Worm (Caenorhabditis elegans) whole organism, mixed stage, embryonic: ENCODE measurements around the gene pacl-1.

Source experiments
- ceh-43 ChIP-seq: fragments of 200-800 bp; sonication (Bioruptor generic); optimal IDR thresholded peaks from 2 replicates; lab custom pipeline; 2018; ENCODE audit warnings: mild to moderate bottlenecking, missing genetic modification characterization, moderate library complexity, missing compliant biosample characterization
- ces-1 ChIP-seq: fragments of 150-350 bp; optimal IDR thresholded peaks from 2 replicates; lab custom pipeline; 2014; ENCODE audit warnings: missing biosample characterization, missing genetic modification reagents, missing genetic modification characterization
- elt-3 ChIP-seq: fragments of 150-350 bp; optimal IDR thresholded peaks from 2 replicates; lab custom pipeline; 2014; ENCODE audit warnings: missing biosample characterization, missing genetic modification characterization
- lin-13 ChIP-seq: fragments of 150-350 bp; optimal IDR thresholded peaks from 2 replicates; lab custom pipeline; 2014; ENCODE audit warnings: missing biosample characterization, missing genetic modification characterization
- lsy-2 ChIP-seq: fragments of 150-350 bp; optimal IDR thresholded peaks from 2 replicates; lab custom pipeline; 2014; ENCODE audit warnings: missing biosample characterization, missing genetic modification characterization
- snpc-4 ChIP-seq: fragments of 150-350 bp; optimal IDR thresholded peaks from 2 replicates; lab custom pipeline; 2014; ENCODE audit warnings: missing biosample characterization, missing genetic modification characterization
- sptf-1 ChIP-seq: sonication (generic microtip); optimal IDR thresholded peaks from 2 replicates; lab custom pipeline; 2017; ENCODE audit warnings: mild to moderate bottlenecking, missing genetic modification characterization, moderate library complexity, missing compliant biosample characterization
- unc-39 ChIP-seq: fragments of 150-350 bp; optimal IDR thresholded peaks from 2 replicates; lab custom pipeline; 2014; ENCODE audit warnings: missing biosample characterization, missing genetic modification characterization
- unc-62 ChIP-seq: fragments of 150-350 bp; optimal IDR thresholded peaks from 2 replicates; lab custom pipeline; 2014; ENCODE audit warnings: missing biosample characterization, missing genetic modification reagents, missing genetic modification characterization
- zip-8 ChIP-seq: fragments of 150-350 bp; optimal IDR thresholded peaks from 2 replicates; lab custom pipeline; 2014; ENCODE audit warnings: missing biosample characterization, missing genetic modification characterization
- ztf-11 ChIP-seq: fragments of 150-350 bp; optimal IDR thresholded peaks from 2 replicates; lab custom pipeline; 2014; ENCODE audit warnings: missing biosample characterization, missing genetic modification characterization

DNA sequence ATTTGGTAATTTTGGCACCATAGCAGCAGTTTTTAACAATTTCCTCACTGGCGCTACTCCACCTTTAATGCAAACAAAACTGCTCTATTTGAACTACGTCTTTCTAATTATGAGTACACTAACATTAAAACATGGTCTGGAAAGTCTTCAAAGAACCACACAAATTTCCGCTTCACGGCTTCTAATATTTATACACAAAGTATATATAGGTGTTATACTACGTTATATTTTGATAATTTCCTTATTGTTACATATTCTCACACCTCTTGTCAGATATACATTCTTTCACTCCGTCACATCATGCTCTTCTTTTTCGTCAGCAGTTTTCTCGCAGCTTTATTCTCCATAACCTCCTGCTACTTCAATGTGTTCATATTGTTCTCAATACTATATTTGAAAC lies 25.0 kb upstream of the pacl-1 start, which contains the start of gene srbc-82:
- TF ChIP-seq sptf-1 (tag; lab: Kevin White, UChicago) (no peak), ztf-11 (tag; lab: Kevin White, UChicago) (no peak), ceh-43 (GFP tag; lab: Kevin White, UChicago) (no peak), unc-62 (no peak), unc-39 (tag; lab: Kevin White, UChicago) (no peak), elt-3 (tag; lab: Kevin White, UChicago) (no peak), lsy-2 (tag; lab: Kevin White, UChicago) (no peak), lin-13 (no peak), ces-1 (GFP tag; lab: Kevin White, UChicago) (no peak), zip-8 (no peak), snpc-4 (no peak)
